Worm (Caenorhabditis elegans) whole organism, mixed stage, embryonic: ENCODE measurements around the gene srh-282.
A peak's percentile ranks its signal among the peaks of the same experiment; 100 is the strongest.

ENCODE experiments used
- M03D4.4 ChIP-seq: sonication (generic microtip); optimal IDR thresholded peaks from 2 replicates; lab custom pipeline; 2017; ENCODE audit warnings: mild to moderate bottlenecking, missing genetic modification characterization, missing compliant biosample characterization
- bed-3 ChIP-seq: fragments of 200-800 bp; sonication (Bioruptor generic); optimal IDR thresholded peaks from 3 replicates; lab custom pipeline; 2018; ENCODE audit warnings: mild to moderate bottlenecking, missing genetic modification characterization, moderate library complexity, missing compliant biosample characterization
- blmp-1 ChIP-seq: fragments of 150-350 bp; optimal IDR thresholded peaks from 2 replicates; lab custom pipeline; 2014; ENCODE audit warnings: missing biosample characterization, missing genetic modification characterization
- ceh-43 ChIP-seq: fragments of 200-800 bp; sonication (Bioruptor generic); optimal IDR thresholded peaks from 2 replicates; lab custom pipeline; 2018; ENCODE audit warnings: mild to moderate bottlenecking, missing genetic modification characterization, moderate library complexity, missing compliant biosample characterization
- ceh-83 ChIP-seq: fragments of 200-800 bp; sonication (Bioruptor generic); optimal IDR thresholded peaks from 2 replicates; lab custom pipeline; 2018; ENCODE audit warnings: mild to moderate bottlenecking, missing genetic modification characterization, missing compliant biosample characterization
- ces-1 ChIP-seq: fragments of 150-350 bp; optimal IDR thresholded peaks from 2 replicates; lab custom pipeline; 2014; ENCODE audit warnings: missing biosample characterization, missing genetic modification reagents, missing genetic modification characterization
- cnd-1 ChIP-seq: fragments of 200-800 bp; sonication (Bioruptor generic); optimal IDR thresholded peaks from 2 replicates; lab custom pipeline; 2018; ENCODE audit warnings: mild to moderate bottlenecking, missing genetic modification characterization, missing compliant biosample characterization
- drap-1 ChIP-seq: fragments of 200-800 bp; sonication (Bioruptor generic); optimal IDR thresholded peaks from 3 replicates; lab custom pipeline; 2018; ENCODE audit warnings: mild to moderate bottlenecking, missing genetic modification characterization, missing compliant biosample characterization
- elt-1 ChIP-seq: sonication (generic microtip); optimal IDR thresholded peaks from 2 replicates; lab custom pipeline; 2017; ENCODE audit warnings: missing genetic modification characterization, mild to moderate bottlenecking, missing compliant biosample characterization, antibody characterized with exemption, moderate library complexity, borderline replicate concordance; ENCODE audit not compliant: insufficient read depth
- elt-3 ChIP-seq: fragments of 150-350 bp; optimal IDR thresholded peaks from 2 replicates; lab custom pipeline; 2014; ENCODE audit warnings: missing biosample characterization, missing genetic modification characterization
- flh-1 ChIP-seq: fragments of 200-800 bp; sonication (Bioruptor generic); optimal IDR thresholded peaks from 2 replicates; lab custom pipeline; 2018; ENCODE audit warnings: mild to moderate bottlenecking, missing genetic modification characterization, moderate library complexity, missing compliant biosample characterization
- ham-2 ChIP-seq: fragments of 200-800 bp; sonication (Bioruptor generic); optimal IDR thresholded peaks from 2 replicates; lab custom pipeline; 2018; ENCODE audit warnings: mild to moderate bottlenecking, missing genetic modification characterization, missing compliant biosample characterization
- hlh-1 ChIP-seq: fragments of 150-350 bp; optimal IDR thresholded peaks from 2 replicates; lab custom pipeline; 2014; ENCODE audit warnings: missing biosample characterization, missing genetic modification reagents, missing genetic modification characterization
- lin-13 ChIP-seq: fragments of 150-350 bp; optimal IDR thresholded peaks from 2 replicates; lab custom pipeline; 2014; ENCODE audit warnings: missing biosample characterization, missing genetic modification characterization
- lin-32 ChIP-seq: fragments of 200-800 bp; sonication (Bioruptor generic); optimal IDR thresholded peaks from 2 replicates; lab custom pipeline; 2018; ENCODE audit warnings: mild to moderate bottlenecking, missing genetic modification characterization, missing compliant biosample characterization
- lsy-2 ChIP-seq: fragments of 150-350 bp; optimal IDR thresholded peaks from 2 replicates; lab custom pipeline; 2014; ENCODE audit warnings: missing biosample characterization, missing genetic modification characterization
- mab-5 ChIP-seq: fragments of 150-350 bp; optimal IDR thresholded peaks from 2 replicates; lab custom pipeline; 2014; ENCODE audit warnings: missing biosample characterization, missing genetic modification characterization
- mep-1 ChIP-seq: fragments of 150-350 bp; optimal IDR thresholded peaks from 2 replicates; lab custom pipeline; 2017; ENCODE audit warnings: missing biosample characterization, missing genetic modification reagents, missing genetic modification characterization, inconsistent platforms
- mls-2 ChIP-seq: sonication (generic microtip); optimal IDR thresholded peaks from 2 replicates; lab custom pipeline; 2016; ENCODE audit warnings: mild to moderate bottlenecking, missing genetic modification characterization, moderate library complexity, missing compliant biosample characterization
- nhr-12 ChIP-seq: fragments of 150-350 bp; optimal IDR thresholded peaks from 2 replicates; lab custom pipeline; 2014; ENCODE audit warnings: missing biosample characterization, missing genetic modification characterization
- nhr-2 ChIP-seq: fragments of 150-350 bp; optimal IDR thresholded peaks from 2 replicates; lab custom pipeline; 2014; ENCODE audit warnings: missing biosample characterization, missing genetic modification characterization
- nhr-237 ChIP-seq: fragments of 150-350 bp; optimal IDR thresholded peaks from 2 replicates; lab custom pipeline; 2014; ENCODE audit warnings: missing biosample characterization, missing genetic modification characterization
- nhr-76 ChIP-seq: sonication (generic microtip); optimal IDR thresholded peaks from 2 replicates; lab custom pipeline; 2017; ENCODE audit warnings: missing biosample characterization, missing genetic modification characterization
- pha-4 ChIP-seq: fragments of 150-350 bp; optimal IDR thresholded peaks from 2 replicates; lab custom pipeline; 2018; ENCODE audit warnings: missing biosample characterization, missing genetic modification reagents, missing genetic modification characterization
- sem-2 ChIP-seq: fragments of 200-800 bp; sonication (Bioruptor generic); optimal IDR thresholded peaks from 2 replicates; lab custom pipeline; 2018; ENCODE audit warnings: mild to moderate bottlenecking, missing genetic modification characterization, missing compliant biosample characterization
- snpc-4 ChIP-seq: fragments of 150-350 bp; optimal IDR thresholded peaks from 2 replicates; lab custom pipeline; 2014; ENCODE audit warnings: missing biosample characterization, missing genetic modification characterization
- sptf-1 ChIP-seq: sonication (generic microtip); optimal IDR thresholded peaks from 2 replicates; lab custom pipeline; 2017; ENCODE audit warnings: mild to moderate bottlenecking, missing genetic modification characterization, moderate library complexity, missing compliant biosample characterization
- tbx-8 ChIP-seq: fragments of 200-800 bp; sonication (Bioruptor generic); optimal IDR thresholded peaks from 2 replicates; lab custom pipeline; 2018; ENCODE audit warnings: mild to moderate bottlenecking, missing genetic modification characterization, moderate library complexity, missing compliant biosample characterization
- unc-120 ChIP-seq: sonication (generic microtip); optimal IDR thresholded peaks from 2 replicates; lab custom pipeline; 2017; ENCODE audit warnings: missing genetic modification characterization, missing compliant biosample characterization; ENCODE audit not compliant: poor library complexity, severe bottlenecking
- unc-39 ChIP-seq: fragments of 150-350 bp; optimal IDR thresholded peaks from 2 replicates; lab custom pipeline; 2014; ENCODE audit warnings: missing biosample characterization, missing genetic modification characterization
- unc-62 ChIP-seq: fragments of 150-350 bp; optimal IDR thresholded peaks from 2 replicates; lab custom pipeline; 2014; ENCODE audit warnings: missing biosample characterization, missing genetic modification reagents, missing genetic modification characterization
- zip-8 ChIP-seq: fragments of 150-350 bp; optimal IDR thresholded peaks from 2 replicates; lab custom pipeline; 2014; ENCODE audit warnings: missing biosample characterization, missing genetic modification characterization
- ztf-11 ChIP-seq: fragments of 150-350 bp; optimal IDR thresholded peaks from 2 replicates; lab custom pipeline; 2014; ENCODE audit warnings: missing biosample characterization, missing genetic modification characterization

The srh-282 gene

DNA sequence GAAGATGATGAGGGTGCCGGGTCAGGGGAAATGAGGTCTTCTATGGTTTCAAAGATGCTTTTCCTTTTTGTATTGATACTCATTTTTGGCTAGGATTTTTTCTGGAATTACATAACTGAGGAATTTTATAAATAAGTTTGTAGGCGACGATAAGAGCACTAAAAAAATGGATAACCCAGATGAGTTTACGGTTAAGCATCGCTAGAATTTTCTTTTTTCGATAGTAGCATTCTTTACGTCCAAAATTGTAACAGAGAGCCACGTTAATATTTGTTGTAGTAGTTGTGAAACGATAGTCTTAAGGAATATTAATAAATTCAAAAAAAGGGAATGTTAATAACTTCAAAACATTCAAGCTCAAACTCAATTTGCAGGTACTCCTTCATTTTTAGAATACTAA is 40.4 kb upstream of the srh-282 start, which contains the start of gene snai-1:
Gene snai-1, minus strand, starts transcription at position 101 of the 400 bp plus-strand sequence.
- TF ChIP-seq cnd-1 (tag; lab: Kevin White, UChicago), result no peak
- no peak for TF ChIP-seq unc-120 (tag; lab: Kevin White, UChicago)
- TF ChIP-seq snpc-4, result no peak
- no peak for TF ChIP-seq M03D4.4 (tag; lab: Kevin White, UChicago)
- no peak for TF ChIP-seq unc-62 (GFP tag; lab: Kevin White, UChicago)
- TF ChIP-seq ztf-11, result no peak
- no peak for TF ChIP-seq elt-1
- TF ChIP-seq mep-1 (tag; lab: Kevin White, UChicago), result no peak
- no peak for TF ChIP-seq zip-8
- TF ChIP-seq nhr-237, result no peak
- no peak for TF ChIP-seq sem-2 (GFP tag; lab: Kevin White, UChicago)
- no peak for TF ChIP-seq lsy-2 (tag; lab: Kevin White, UChicago)
- TF ChIP-seq flh-1 (GFP tag; lab: Kevin White, UChicago), result no peak
- TF ChIP-seq lin-13 (tag; lab: Kevin White, UChicago), result no peak

DNA sequence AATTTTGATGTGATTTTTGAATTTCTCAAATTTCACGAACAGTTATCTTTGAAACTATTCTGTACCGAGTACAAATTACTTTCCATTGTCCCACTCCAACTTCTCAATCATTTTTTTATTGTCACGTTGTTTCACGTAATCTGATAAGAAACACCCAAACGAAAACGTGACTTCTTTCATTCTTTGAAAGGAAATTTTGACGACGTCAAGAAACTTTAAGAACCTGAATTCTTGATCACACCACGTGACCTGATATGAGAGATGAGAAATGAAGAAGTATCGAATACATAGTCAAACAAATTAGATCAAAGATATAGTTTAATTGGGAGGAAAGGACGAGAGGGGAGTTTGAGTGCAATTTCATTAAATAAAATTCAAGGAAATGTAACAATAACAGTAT is 36.3 kb upstream of the srh-282 start:
- TF ChIP-seq bed-3, result no peak
- TF ChIP-seq lin-13 (tag; lab: Kevin White, UChicago), result no peak

DNA sequence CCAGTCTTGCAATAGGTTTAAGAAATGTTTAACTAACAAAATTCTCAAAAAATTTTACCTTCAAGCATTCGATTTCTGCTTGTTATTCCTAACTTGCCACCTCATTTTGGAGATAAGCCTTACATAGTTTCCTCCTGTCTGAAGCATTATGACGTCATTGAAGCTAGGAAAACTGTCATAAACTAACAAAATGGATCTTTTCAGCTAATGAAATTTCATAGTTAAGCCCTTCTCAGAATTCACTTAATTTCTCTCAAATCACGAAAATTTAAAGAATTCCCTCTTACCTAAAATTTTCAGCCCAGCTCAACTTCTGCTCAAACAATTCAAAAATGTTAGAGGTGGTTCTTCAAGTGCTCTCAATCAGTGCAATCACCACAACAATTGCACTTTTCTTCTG is 34.0 kb upstream of the srh-282 start, which contains the start of gene swt-1:
Gene swt-1, plus strand, starts transcription at position 301 of the 400 bp plus-strand sequence.
- TF ChIP-seq zip-8 (peak; percentile 73), lin-13 (tag; lab: Kevin White, UChicago) (no peak)

DNA sequence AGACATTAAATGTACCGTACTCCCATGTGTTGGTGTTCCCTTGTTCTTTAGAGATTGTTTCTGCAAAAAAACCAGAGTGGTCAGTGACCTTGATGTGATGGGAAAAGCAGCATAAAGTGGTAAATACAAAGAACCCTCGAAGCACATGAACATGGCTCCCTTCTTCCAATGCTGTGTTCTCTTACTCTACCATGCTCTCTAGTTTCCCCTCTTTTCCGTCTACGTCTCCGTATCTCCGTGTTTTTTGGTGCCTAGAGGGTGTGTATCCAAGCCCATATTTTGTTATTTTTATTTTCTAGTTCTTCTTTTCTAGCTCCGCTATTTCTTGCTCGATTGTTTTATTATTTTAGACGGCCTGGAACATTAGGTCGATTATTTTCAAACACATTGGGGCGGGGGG is 33.4 kb upstream of the srh-282 start:
- TF ChIP-seq unc-120 (tag; lab: Kevin White, UChicago) (no peak), unc-62 (GFP tag; lab: Kevin White, UChicago) (no peak), nhr-12 (no peak), snpc-4 (no peak), mab-5 (no peak), M03D4.4 (tag; lab: Kevin White, UChicago) (no peak), tbx-8 (GFP tag; lab: Kevin White, UChicago) (no peak), zip-8 (no peak), lsy-2 (tag; lab: Kevin White, UChicago) (no peak)

DNA sequence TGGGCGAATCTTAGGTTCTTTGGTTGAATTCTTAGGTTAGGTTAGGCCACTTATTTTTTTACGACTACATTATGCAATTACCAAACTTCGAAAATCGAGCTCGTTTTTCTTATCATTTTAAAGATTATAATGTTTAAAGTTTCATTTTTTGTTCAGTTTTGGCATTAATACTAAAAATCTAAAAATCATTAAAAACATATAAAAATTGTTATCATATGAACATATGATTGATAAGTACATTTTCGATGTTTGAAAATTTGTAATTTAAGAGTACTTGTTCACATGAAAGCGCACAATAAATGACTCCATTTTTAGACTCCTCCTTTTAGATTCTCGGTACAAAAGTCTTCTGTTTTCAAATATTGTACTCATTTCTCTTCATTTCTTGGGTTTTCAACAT is 31.9 kb upstream of the srh-282 start:
- TF ChIP-seq blmp-1 (tag; lab: Kevin White, UChicago), result no peak
- no peak for TF ChIP-seq bed-3
- TF ChIP-seq ztf-11, result no peak
- no peak for TF ChIP-seq mls-2 (tag; lab: Kevin White, UChicago)
- TF ChIP-seq elt-1, result no peak
- no peak for TF ChIP-seq snpc-4
- TF ChIP-seq unc-62 (GFP tag; lab: Kevin White, UChicago), result no peak
- TF ChIP-seq mab-5, result no peak
- no peak for TF ChIP-seq ham-2 (GFP tag; lab: Kevin White, UChicago)
- TF ChIP-seq zip-8, result no peak
- TF ChIP-seq hlh-1 (tag; lab: Kevin White, UChicago), result no peak
- no peak for TF ChIP-seq sptf-1
- no peak for TF ChIP-seq elt-3 (tag; lab: Kevin White, UChicago)
- no peak for TF ChIP-seq M03D4.4 (tag; lab: Kevin White, UChicago)
- no peak for TF ChIP-seq nhr-2 (tag; lab: Kevin White, UChicago)
- TF ChIP-seq nhr-237, result no peak
- no peak for TF ChIP-seq lin-32 (GFP tag; lab: Kevin White, UChicago)
- no peak for TF ChIP-seq ceh-83 (GFP tag; lab: Kevin White, UChicago)
- no peak for TF ChIP-seq ces-1 (GFP tag; lab: Kevin White, UChicago)
- TF ChIP-seq, all 35 proteins: peak for 0

DNA sequence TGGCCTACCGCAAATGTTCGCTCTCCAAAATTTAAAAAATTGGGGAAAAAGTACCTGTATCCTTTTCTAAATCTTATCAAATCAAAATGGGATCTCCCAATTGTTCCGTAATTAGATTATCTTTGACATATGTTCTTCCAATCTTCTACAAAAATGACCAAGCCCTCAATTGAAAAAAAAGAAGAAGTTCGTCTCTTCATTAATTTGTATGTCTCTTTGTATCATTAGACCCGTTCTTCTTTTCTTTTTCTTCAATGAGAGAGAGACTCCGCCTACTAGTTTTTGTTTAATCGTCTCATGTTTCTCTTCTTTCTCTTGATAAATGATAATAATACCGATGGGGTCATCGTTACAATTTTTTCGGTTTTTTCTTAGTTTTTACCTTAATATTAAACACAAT is 30.1 kb upstream of the srh-282 start:
- no peak for TF ChIP-seq elt-3 (tag; lab: Kevin White, UChicago)
- no peak for TF ChIP-seq ceh-43 (GFP tag; lab: Kevin White, UChicago)
- TF ChIP-seq mls-2 (tag; lab: Kevin White, UChicago), result no peak
- TF ChIP-seq pha-4, result no peak
- TF ChIP-seq unc-120 (tag; lab: Kevin White, UChicago), result no peak
- no peak for TF ChIP-seq drap-1 (GFP tag; lab: Kevin White, UChicago)
- no peak for TF ChIP-seq unc-39
- no peak for TF ChIP-seq nhr-76 (tag; lab: Kevin White, UChicago)
- no peak for TF ChIP-seq hlh-1 (tag; lab: Kevin White, UChicago)
- TF ChIP-seq ztf-11, result no peak
- TF ChIP-seq elt-1, result no peak
- no peak for TF ChIP-seq sem-2 (GFP tag; lab: Kevin White, UChicago)
- TF ChIP-seq M03D4.4 (tag; lab: Kevin White, UChicago), result no peak
- TF ChIP-seq lin-13 (tag; lab: Kevin White, UChicago), result no peak
- TF ChIP-seq lin-32 (GFP tag; lab: Kevin White, UChicago), result no peak
- TF ChIP-seq ces-1 (GFP tag; lab: Kevin White, UChicago), result no peak
